Fruit fly (Drosophila melanogaster) whole organism, embryonic: Measurements from ENCODE around the gene NELF-B.

Source experiments
- Ada2b ChIP-seq: fragments of 200-800 bp; sonication (Bioruptor generic); IDR thresholded peaks from 2 replicates; pipeline ENCODE4 v1.3.6; 2022; ENCODE audit warnings: missing biosample characterization, missing genetic modification characterization
- Asciz ChIP-seq: fragments of 200-800 bp; sonication (Bioruptor generic); optimal IDR thresholded peaks from 2 replicates; lab custom pipeline; 2017; ENCODE audit warnings: missing biosample characterization, mild to moderate bottlenecking, missing genetic modification characterization, missing genetic modification reagents
- Awh ChIP-seq: fragments of 200-800 bp; sonication (Bioruptor generic); IDR thresholded peaks from 2 replicates; pipeline ENCODE4, ENCODE4 v1.3.6; 2022; ENCODE audit warnings: missing biosample characterization, missing genetic modification characterization
- CG10267 ChIP-seq: fragments of 200-800 bp; sonication (Bioruptor generic); optimal IDR thresholded peaks from 2 replicates; lab custom pipeline; 2018; ENCODE audit warnings: missing biosample characterization, mild to moderate bottlenecking, missing genetic modification characterization, moderate library complexity
- CG10431 ChIP-seq: fragments of 200-800 bp; sonication (Bioruptor generic); optimal IDR thresholded peaks from 3 replicates; lab custom pipeline; 2018; ENCODE audit warnings: missing biosample characterization, mild to moderate bottlenecking, missing genetic modification characterization
- CG10462 ChIP-seq: fragments of 200-800 bp; sonication (Bioruptor generic); optimal IDR thresholded peaks from 2 replicates; lab custom pipeline; 2016; ENCODE audit warnings: missing biosample characterization, missing genetic modification characterization
- CG1529 ChIP-seq: fragments of 200-800 bp; sonication (Bioruptor generic); optimal IDR thresholded peaks from 3 replicates; lab custom pipeline; 2018; ENCODE audit warnings: missing biosample characterization, missing genetic modification characterization
- CG15696 ChIP-seq: fragments of 200-800 bp; sonication (Bioruptor generic); optimal IDR thresholded peaks from 2 replicates; lab custom pipeline; 2019; ENCODE audit warnings: missing biosample characterization, mild to moderate bottlenecking, missing genetic modification characterization, moderate library complexity
- CG16813 ChIP-seq: fragments of 200-800 bp; sonication (Bioruptor generic); IDR thresholded peaks from 3 replicates; pipeline ENCODE4 v1.3.6; 2022; ENCODE audit warnings: missing biosample characterization, missing genetic modification characterization; ENCODE audit not compliant: partially characterized antibody
- CG17829 ChIP-seq: fragments of 200-800 bp; optimal IDR thresholded peaks from 2 replicates; lab custom pipeline; 2019; ENCODE audit warnings: missing biosample characterization, mild to moderate bottlenecking, missing genetic modification characterization, moderate library complexity
- CG31365 ChIP-seq: fragments of 200-800 bp; sonication (Bioruptor generic); optimal IDR thresholded peaks from 2 replicates; lab custom pipeline; 2018; ENCODE audit warnings: missing biosample characterization, mild to moderate bottlenecking, missing genetic modification characterization
- CG31441 ChIP-seq: fragments of 200-800 bp; sonication (Bioruptor generic); IDR thresholded peaks from 2 replicates; pipeline ENCODE4 v1.3.6; 2022; ENCODE audit warnings: missing biosample characterization, missing genetic modification characterization
- CG4282 ChIP-seq: fragments of 200-800 bp; sonication (Bioruptor generic); optimal IDR thresholded peaks from 2 replicates; lab custom pipeline; 2016; ENCODE audit warnings: missing biosample characterization, missing genetic modification characterization
- CG4360 ChIP-seq: fragments of 200-800 bp; sonication (Bioruptor generic); IDR thresholded peaks from 2 replicates; pipeline ENCODE4 v1.3.6; 2022; ENCODE audit warnings: missing biosample characterization, missing genetic modification characterization
- CG7928 ChIP-seq: fragments of 200-800 bp; sonication (Bioruptor generic); optimal IDR thresholded peaks from 2 replicates; lab custom pipeline; 2017; ENCODE audit warnings: missing biosample characterization, mild to moderate bottlenecking, missing genetic modification characterization
- CG8089 ChIP-seq: fragments of 200-800 bp; sonication (Bioruptor generic); optimal IDR thresholded peaks from 3 replicates; lab custom pipeline; 2016; ENCODE audit warnings: missing biosample characterization, missing genetic modification characterization
- CG8281 ChIP-seq: fragments of 200-800 bp; sonication (Bioruptor generic); optimal IDR thresholded peaks from 2 replicates; lab custom pipeline; 2018; ENCODE audit warnings: missing biosample characterization, mild to moderate bottlenecking, missing genetic modification characterization, moderate library complexity
- CG9215 ChIP-seq: fragments of 200-800 bp; sonication (Bioruptor generic); IDR thresholded peaks from 2 replicates; pipeline ENCODE4 v1.3.6; 2022; ENCODE audit warnings: missing biosample characterization, missing genetic modification characterization
- CG9437 ChIP-seq: fragments of 200-800 bp; sonication (Bioruptor generic); optimal IDR thresholded peaks from 2 replicates; lab custom pipeline; 2018; ENCODE audit warnings: missing biosample characterization, mild to moderate bottlenecking, missing genetic modification characterization
- CHES-1-like ChIP-seq: fragments of 200-800 bp; sonication (Bioruptor generic); optimal IDR thresholded peaks from 2 replicates; lab custom pipeline; 2016; ENCODE audit warnings: missing biosample characterization, missing genetic modification characterization
- Dfd ChIP-seq, 2 experiments: fragments of >200 bp; optimal IDR thresholded peaks; 2 replicates each; lab custom pipeline; 2017; ENCODE audit warnings: missing biosample characterization in 2 of 2, missing genetic modification characterization in 2 of 2
- Fer2 ChIP-seq: fragments of 200-800 bp; sonication (Bioruptor generic); optimal IDR thresholded peaks from 2 replicates; lab custom pipeline; 2018; ENCODE audit warnings: missing biosample characterization, mild to moderate bottlenecking, missing genetic modification characterization, moderate library complexity
- H15 ChIP-seq: fragments of 200-800 bp; sonication (Bioruptor generic); IDR thresholded peaks from 3 replicates; pipeline ENCODE4 v1.3.6; 2022; ENCODE audit warnings: missing biosample characterization, missing genetic modification characterization
- Hand ChIP-seq: fragments of 200-800 bp; sonication (Bioruptor generic); optimal IDR thresholded peaks from 2 replicates; lab custom pipeline; 2017; ENCODE audit warnings: mild to moderate bottlenecking, missing biosample characterization, missing genetic modification reagents, missing genetic modification characterization
- Lhr ChIP-seq: fragments of 200-800 bp; sonication (Bioruptor generic); optimal IDR thresholded peaks from 3 replicates; lab custom pipeline; 2017; ENCODE audit warnings: mild to moderate bottlenecking, missing biosample characterization, missing genetic modification reagents, missing genetic modification characterization
- MTF-1 ChIP-seq: fragments of 200-800 bp; sonication (Bioruptor generic); optimal IDR thresholded peaks from 2 replicates; lab custom pipeline; 2018; ENCODE audit warnings: missing biosample characterization, mild to moderate bottlenecking, missing genetic modification characterization, borderline replicate concordance
- NFAT ChIP-seq: fragments of 200-800 bp; sonication (Bioruptor generic); IDR thresholded peaks from 2 replicates; pipeline ENCODE4 v1.3.6; 2022; ENCODE audit warnings: missing biosample characterization, missing genetic modification characterization
- Neu2 ChIP-seq: fragments of 200-800 bp; sonication (Bioruptor generic); optimal IDR thresholded peaks from 3 replicates; lab custom pipeline; 2016; ENCODE audit warnings: missing biosample characterization, missing genetic modification characterization, borderline replicate concordance
- Ptx1 ChIP-seq: fragments of 200-800 bp; sonication (Bioruptor generic); IDR thresholded peaks from 2 replicates; pipeline ENCODE4 v1.3.6; 2022; ENCODE audit warnings: missing biosample characterization, missing genetic modification characterization
- Rfx ChIP-seq: fragments of 200-800 bp; sonication (Bioruptor generic); IDR thresholded peaks from 2 replicates; pipeline ENCODE4 v1.3.6; 2022; ENCODE audit warnings: missing biosample characterization, missing genetic modification characterization
- Tbp ChIP-seq: fragments of >200 bp; optimal IDR thresholded peaks from 2 replicates; lab custom pipeline; 2018; ENCODE audit warnings: missing biosample characterization, missing genetic modification characterization
- ab ChIP-seq: fragments of 200-800 bp; sonication (Bioruptor generic); optimal IDR thresholded peaks from 2 replicates; lab custom pipeline; 2016; ENCODE audit warnings: missing biosample characterization, missing genetic modification characterization
- az2 ChIP-seq: fragments of 200-800 bp; sonication (Bioruptor generic); optimal IDR thresholded peaks from 3 replicates; lab custom pipeline; 2016; ENCODE audit warnings: missing biosample characterization, missing genetic modification characterization
- br ChIP-seq: fragments of >200 bp; optimal IDR thresholded peaks from 2 replicates; lab custom pipeline; 2017
- cas ChIP-seq: fragments of 200-800 bp; sonication (Bioruptor generic); IDR thresholded peaks from 2 replicates; pipeline ENCODE4 v1.3.6; 2022; ENCODE audit warnings: missing biosample characterization, missing genetic modification characterization
- corto ChIP-seq: fragments of 200-800 bp; sonication (Bioruptor generic); optimal IDR thresholded peaks from 2 replicates; lab custom pipeline; 2016; ENCODE audit warnings: missing biosample characterization, mild to moderate bottlenecking, missing genetic modification characterization, moderate library complexity
- emc ChIP-seq: fragments of 200-800 bp; sonication (Bioruptor generic); optimal IDR thresholded peaks from 2 replicates; lab custom pipeline; 2016; ENCODE audit warnings: missing biosample characterization, missing genetic modification characterization
- exex ChIP-seq: fragments of 200-800 bp; sonication (Bioruptor generic); optimal IDR thresholded peaks from 4 replicates; lab custom pipeline; 2018; ENCODE audit warnings: missing biosample characterization, mild to moderate bottlenecking, missing genetic modification characterization, moderate library complexity
- fu2 ChIP-seq: fragments of 200-800 bp; sonication (Bioruptor generic); optimal IDR thresholded peaks from 2 replicates; lab custom pipeline; 2016; ENCODE audit warnings: missing biosample characterization, missing genetic modification characterization
- inv ChIP-seq: fragments of 200-800 bp; sonication (Bioruptor generic); IDR thresholded peaks from 2 replicates; pipeline ENCODE4 v1.3.6; 2022; ENCODE audit warnings: missing biosample characterization, missing genetic modification characterization; ENCODE audit not compliant: partially characterized antibody
- kay ChIP-seq: fragments of 200-800 bp; sonication (Bioruptor generic); optimal IDR thresholded peaks from 2 replicates; lab custom pipeline; 2016; ENCODE audit warnings: missing biosample characterization, missing genetic modification characterization
- nerfin-2 ChIP-seq: fragments of 200-800 bp; sonication (Bioruptor generic); IDR thresholded peaks from 2 replicates; pipeline ENCODE4 v1.3.6; 2022; ENCODE audit warnings: missing biosample characterization, missing genetic modification characterization; ENCODE audit not compliant: partially characterized antibody
- pita ChIP-seq: fragments of 200-800 bp; sonication (Bioruptor generic); optimal IDR thresholded peaks from 2 replicates; lab custom pipeline; 2017; ENCODE audit warnings: missing biosample characterization, mild to moderate bottlenecking, missing genetic modification characterization
- prd ChIP-seq, 3 experiments: fragments of >200 bp in 2 of 3; fragments of 200-800 bp in 1 of 3; sonication (Bioruptor generic) in 1 of 3; optimal IDR thresholded peaks in 2 of 3; IDR thresholded peaks in 1 of 3; 2 replicates in 2 of 3; 3 replicates in 1 of 3; pipeline versions ENCODE4 v1.3.6 to Lab custom; 2017 to 2022; ENCODE audit warnings: missing biosample characterization in 1 of 3, missing genetic modification characterization in 1 of 3
- sens ChIP-seq: fragments of 200-800 bp; sonication (Bioruptor generic); peaks from one replicate; lab custom pipeline; 2016; ENCODE audit warnings: missing biosample characterization, missing genetic modification characterization
- sim ChIP-seq: fragments of 200-800 bp; sonication (Bioruptor generic); IDR thresholded peaks from 2 replicates; pipeline ENCODE4 v1.3.6; 2022; ENCODE audit warnings: missing biosample characterization, missing genetic modification characterization
- sisA ChIP-seq: fragments of 200-800 bp; sonication (Bioruptor generic); IDR thresholded peaks from 2 replicates; pipeline ENCODE4 v1.3.6; 2022; ENCODE audit warnings: missing biosample characterization, missing genetic modification characterization
- tgo ChIP-seq: fragments of 200-800 bp; sonication (Bioruptor generic); IDR thresholded peaks from 3 replicates; pipeline ENCODE4 v1.3.6; 2022; ENCODE audit warnings: missing biosample characterization, missing genetic modification characterization

Gene NELF-B

DNA sequence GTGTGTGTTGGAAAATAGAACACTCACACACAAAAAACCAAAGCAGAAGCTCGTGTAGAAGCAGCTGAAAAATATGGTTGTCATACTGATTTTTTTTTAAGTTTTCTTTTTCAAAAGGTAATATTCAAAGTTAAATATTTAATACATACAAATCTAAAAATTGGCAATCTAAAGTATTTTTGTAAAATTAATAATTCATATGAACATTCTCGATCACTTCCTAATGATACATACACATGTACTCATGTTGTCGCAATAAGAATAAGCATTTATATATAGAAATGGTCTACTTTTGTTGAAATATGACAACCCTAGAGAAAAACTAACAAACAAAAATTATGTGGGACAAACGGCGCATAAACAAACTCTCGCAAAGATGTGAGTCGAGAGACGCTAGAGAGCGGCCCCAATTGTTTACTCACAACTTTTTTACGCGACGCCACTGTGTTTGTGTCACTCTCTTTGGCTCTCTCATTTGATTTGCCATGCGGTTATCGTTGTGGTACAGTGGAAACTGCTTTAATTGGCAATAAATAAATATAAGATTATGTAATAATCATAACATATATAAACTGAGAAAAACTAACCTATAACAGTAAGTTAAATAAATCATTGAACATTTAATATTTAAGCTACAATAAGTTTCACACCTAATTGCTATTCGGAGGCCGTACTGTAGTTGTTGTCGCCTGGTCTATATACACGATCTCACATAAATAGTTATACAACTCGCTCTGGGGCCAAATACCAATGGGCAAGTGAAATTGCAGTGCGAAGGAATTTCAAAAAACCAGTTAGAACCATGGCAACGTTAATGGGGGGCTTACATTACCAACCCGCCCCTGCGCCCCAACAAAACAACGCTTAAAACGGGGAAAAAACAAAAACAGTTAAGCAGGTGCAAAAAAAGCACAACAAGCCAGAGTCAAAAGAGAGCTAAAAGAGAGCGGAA, 21.5 kb downstream of the NELF-B start (continued):
- TF ChIP-seq az2 (GFP tag; lab: Kevin White, UChicago), result peak; percentile 95
- no peak for TF ChIP-seq inv (GFP tag; lab: Robert Waterston, UW)
- TF ChIP-seq CG8281 (tag; lab: Kevin White, UChicago), result peak; percentile 88
- peak; percentile 93 for TF ChIP-seq CHES-1-like (GFP tag; lab: Kevin White, UChicago)
- peak; percentile 45 for TF ChIP-seq CG8089 (GFP tag; lab: Kevin White, UChicago)
- TF ChIP-seq CG4282 (GFP tag; lab: Kevin White, UChicago), result no peak
- peak; percentile 98 for TF ChIP-seq CG17829
- peak; percentile 96 for TF ChIP-seq Asciz (GFP tag; lab: Kevin White, UChicago)
- TF ChIP-seq ab (GFP tag; lab: Kevin White, UChicago), result no peak
- TF ChIP-seq NFAT (GFP tag; lab: Robert Waterston, UW), result peak; percentile 98
- TF ChIP-seq Lhr (GFP tag; lab: Kevin White, UChicago), result peak; percentile 82
- peak; percentile 98 for TF ChIP-seq sisA
- TF ChIP-seq Neu2 (GFP tag; lab: Kevin White, UChicago), result peak; percentile 33
- peak; percentile 89 for TF ChIP-seq CG31365
- TF ChIP-seq fu2 (GFP tag; lab: Kevin White, UChicago), result peak; percentile 72
- no peak for TF ChIP-seq nerfin-2
- no peak for TF ChIP-seq Dfd (GFP tag; optimal IDR thresholded peaks at IDR 0.05; lab: Kevin White, UChicago)
- peak; percentile 98 for TF ChIP-seq CG9215
- peak; percentile 98 for TF ChIP-seq H15 (GFP tag; lab: Robert Waterston, UW)
- peak; percentile 97 for TF ChIP-seq cas (GFP tag; lab: Robert Waterston, UW)
- TF ChIP-seq CG10267 (tag; lab: Kevin White, UChicago), result peak; percentile 94
- peak; percentile 93 for TF ChIP-seq CG1529
- TF ChIP-seq tgo (GFP tag; lab: Robert Waterston, UW), result peak; percentile 99
- peak; percentile 85 for TF ChIP-seq emc
- peak; percentile 99 for TF ChIP-seq Rfx (GFP tag; lab: Robert Waterston, UW)
- peak; percentile 88 for TF ChIP-seq kay
- peak; percentile 97 for TF ChIP-seq exex (tag; lab: Kevin White, UChicago)
- no peak for TF ChIP-seq Tbp
- peak; percentile 99 for TF ChIP-seq Ada2b (GFP tag; lab: Robert Waterston, UW)
- no peak for TF ChIP-seq pita
- TF ChIP-seq CG7928, result peak; percentile 78
- peak; percentile 88 for TF ChIP-seq corto
- TF ChIP-seq Ptx1 (GFP tag; lab: Robert Waterston, UW), result peak; percentile 98
- TF ChIP-seq sim (GFP tag; lab: Robert Waterston, UW), result peak; percentile 95
- TF ChIP-seq MTF-1 (GFP tag; lab: Kevin White, UChicago), result peak; percentile 94
- TF ChIP-seq CG9437, result peak; percentile 94
- TF ChIP-seq Awh (GFP tag; lab: Robert Waterston, UW), result peak; percentile 99
- peak; percentile 96 for TF ChIP-seq CG31441 (GFP tag; lab: Robert Waterston, UW)
- TF ChIP-seq sens (GFP tag; lab: Kevin White, UChicago), result peak; percentile 97
- peak; percentile 99 for TF ChIP-seq Fer2 (tag; lab: Kevin White, UChicago)
- peak; percentile 91 for TF ChIP-seq CG10431
- TF ChIP-seq CG16813, result no peak
- TF ChIP-seq CG15696, result peak; percentile 96
- no peak for TF ChIP-seq br (lab: Kevin White, UChicago)
- no peak for TF ChIP-seq prd (optimal IDR thresholded peaks at IDR 0.05; lab: Kevin White, UChicago)
- peak; percentile 98 for TF ChIP-seq prd (GFP tag; IDR thresholded peaks at IDR 0.05; lab: Robert Waterston, UW)
- TF ChIP-seq Hand, result peak; percentile 99
- TF ChIP-seq CG10462, result peak; percentile 89
- TF ChIP-seq CG4360, result peak; percentile 86
